Worm (Caenorhabditis elegans): Measurements from ENCODE around the gene Y57G11C.30.

DNA sequence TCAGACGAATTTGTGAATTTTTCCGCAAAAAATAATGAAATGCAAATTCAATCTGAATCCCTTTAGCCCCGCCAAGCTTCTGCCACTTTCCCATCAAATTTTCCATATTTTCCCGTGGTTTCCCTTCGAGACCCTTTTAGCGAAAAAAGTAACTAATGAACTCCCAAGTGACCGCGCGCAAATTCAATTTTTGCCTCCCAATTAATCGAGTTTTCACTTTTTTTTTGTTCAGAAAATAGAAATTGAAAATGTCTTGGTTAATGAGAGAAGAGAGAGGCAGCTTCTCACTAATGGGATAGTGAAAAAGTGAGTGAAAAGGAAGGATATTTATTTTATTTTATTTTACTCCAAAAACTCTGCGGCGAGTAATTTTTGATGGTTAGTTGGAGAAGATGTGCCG lies 21.4 kb downstream of the Y57G11C.30 start:
- TF ChIP-seq zag-1 (tag; optimal IDR thresholded peaks at IDR 0.05) (no peak), nhr-12 (tag; optimal IDR thresholded peaks at IDR 0.05) (no peak), ztf-11 (tag; optimal IDR thresholded peaks at IDR 0.05) (no peak), unc-98 (GFP tag; IDR thresholded peaks at IDR 0.05) (no peak), blmp-1 (tag; optimal IDR thresholded peaks at IDR 0.05) (peak; percentile 3), C34B4.2 (tag; optimal IDR thresholded peaks at IDR 0.05) (no peak), efl-1 (optimal IDR thresholded peaks at IDR 0.05) (no peak), efl-1 (GFP tag; optimal IDR thresholded peaks at IDR 0.05 in 1 of 2) (no peak)

All from whole organism, L1 larva.